Fruit fly (Drosophila melanogaster): ENCODE results near the gene Golgin104.

dm6 chr3L:16321172-16321571 is 30.6 kb downstream of the Golgin104 start, which contains the start of gene CG42718:
- TF ChIP-seq CG14711 (tag; optimal IDR thresholded peaks at IDR 0.05) (no peak), CG12768 (GFP tag; optimal IDR thresholded peaks at IDR 0.05) (no peak), CG33017 (tag; optimal IDR thresholded peaks at IDR 0.05) (no peak), Mnt (GFP tag; optimal IDR thresholded peaks at IDR 0.05) (no peak), CG11617 (GFP tag; optimal IDR thresholded peaks at IDR 0.05) (no peak), Clk (GFP tag; optimal IDR thresholded peaks at IDR 0.05) (no peak)

All from whole organism, adult.